Worm (Caenorhabditis elegans): ENCODE results near the gene inx-6.

DNA sequence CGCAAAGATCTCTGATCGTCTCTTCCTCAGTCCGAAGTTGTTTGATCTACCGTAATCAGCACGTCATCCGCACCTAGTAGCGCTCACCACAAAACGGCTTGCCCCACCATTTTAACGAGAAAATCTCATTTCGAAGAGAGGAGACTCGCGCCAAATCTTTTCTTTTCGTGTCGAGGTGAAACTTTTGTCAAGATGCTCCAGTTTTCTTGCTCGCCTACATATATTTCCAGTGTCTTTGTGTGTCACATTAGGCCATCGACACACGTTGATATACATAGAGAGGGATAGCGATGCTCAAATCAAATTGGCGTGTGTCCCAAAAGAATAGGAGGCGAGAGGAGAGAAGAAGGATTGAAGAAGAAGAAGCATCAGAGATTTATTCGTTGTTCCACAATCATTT lies 16.4 kb downstream of the inx-6 start:
- TF ChIP-seq ceh-24 (tag; optimal IDR thresholded peaks at IDR 0.05) (no peak), ceh-9 (tag; optimal IDR thresholded peaks at IDR 0.05) (no peak), C38D4.7 (GFP tag; optimal IDR thresholded peaks at IDR 0.05) (no peak), fkh-6 (tag; optimal IDR thresholded peaks at IDR 0.05) (no peak), nhr-11 (tag; optimal IDR thresholded peaks at IDR 0.05) (no peak), syd-9 (tag; optimal IDR thresholded peaks at IDR 0.05) (no peak), tbx-2 (tag; optimal IDR thresholded peaks at IDR 0.05) (no peak), unc-86 (tag; optimal IDR thresholded peaks at IDR 0.05) (no peak), C08G9.2 (tag; optimal IDR thresholded peaks at IDR 0.05) (no peak), ceh-30 (tag; optimal IDR thresholded peaks at IDR 0.05) (no peak), pha-4 (tag; optimal IDR thresholded peaks at IDR 0.05) (no peak)
